Fruit fly (Drosophila melanogaster) whole organism, embryonic: ENCODE measurements around the gene Wbp2.
A peak's percentile ranks its signal among the peaks of the same experiment; 100 is the strongest.

Experiments
- Ada2b ChIP-seq: fragments of 200-800 bp; sonication (Bioruptor generic); IDR thresholded peaks from 2 replicates; pipeline ENCODE4 v1.3.6; 2022; ENCODE audit warnings: missing biosample characterization, missing genetic modification characterization
- BtbVII ChIP-seq: fragments of 200-800 bp; sonication (Bioruptor generic); optimal IDR thresholded peaks from 3 replicates; lab custom pipeline; 2017; ENCODE audit warnings: missing biosample characterization, mild to moderate bottlenecking, missing genetic modification characterization
- CG10267 ChIP-seq: fragments of 200-800 bp; sonication (Bioruptor generic); optimal IDR thresholded peaks from 2 replicates; lab custom pipeline; 2018; ENCODE audit warnings: missing biosample characterization, mild to moderate bottlenecking, missing genetic modification characterization, moderate library complexity
- CG11398 ChIP-seq: fragments of 200-800 bp; sonication (Bioruptor generic); optimal IDR thresholded peaks from 2 replicates; lab custom pipeline; 2016; ENCODE audit warnings: missing biosample characterization, missing genetic modification characterization
- CG12744 ChIP-seq: fragments of 200-800 bp; sonication (Bioruptor generic); optimal IDR thresholded peaks from 2 replicates; lab custom pipeline; 2016; ENCODE audit warnings: missing biosample characterization, missing genetic modification characterization
- CG14965 ChIP-seq: fragments of 200-800 bp; sonication (Bioruptor generic); optimal IDR thresholded peaks from 2 replicates; lab custom pipeline; 2016; ENCODE audit warnings: missing biosample characterization, missing genetic modification characterization, borderline replicate concordance
- CG15011 ChIP-seq: fragments of 200-800 bp; sonication (Bioruptor generic); optimal IDR thresholded peaks from 3 replicates; lab custom pipeline; 2018; ENCODE audit warnings: missing biosample characterization, mild to moderate bottlenecking, missing genetic modification characterization
- CG17361 ChIP-seq: fragments of 200-800 bp; sonication (Bioruptor generic); IDR thresholded peaks from 3 replicates; pipeline ENCODE4 v1.3.6; 2022; ENCODE audit warnings: missing biosample characterization, missing genetic modification characterization
- CG18262 ChIP-seq: fragments of 200-800 bp; optimal IDR thresholded peaks from 3 replicates; lab custom pipeline; 2019; ENCODE audit warnings: missing biosample characterization, mild to moderate bottlenecking, missing genetic modification characterization, moderate library complexity
- CG2129 ChIP-seq: fragments of 200-800 bp; sonication (Bioruptor generic); IDR thresholded peaks from 2 replicates; pipeline ENCODE4 v1.3.6; 2022; ENCODE audit warnings: missing biosample characterization, missing genetic modification characterization; ENCODE audit not compliant: partially characterized antibody
- CG2202 ChIP-seq: fragments of 200-800 bp; sonication (Bioruptor generic); optimal IDR thresholded peaks from 2 replicates; lab custom pipeline; 2018; ENCODE audit warnings: missing biosample characterization, mild to moderate bottlenecking, missing genetic modification characterization
- CG30020 ChIP-seq: fragments of 200-800 bp; optimal IDR thresholded peaks from 2 replicates; lab custom pipeline; 2019; ENCODE audit warnings: missing biosample characterization, mild to moderate bottlenecking, missing genetic modification characterization, moderate library complexity
- CG3065 ChIP-seq: fragments of 200-800 bp; sonication (Bioruptor generic); optimal IDR thresholded peaks from 2 replicates; lab custom pipeline; 2016; ENCODE audit warnings: missing biosample characterization, missing genetic modification characterization
- CG33557 ChIP-seq: fragments of 200-800 bp; sonication (Bioruptor generic); optimal IDR thresholded peaks from 2 replicates; lab custom pipeline; 2019; ENCODE audit warnings: missing biosample characterization, mild to moderate bottlenecking, missing genetic modification characterization, moderate library complexity
- CG4424 ChIP-seq: fragments of 200-800 bp; sonication (Bioruptor generic); optimal IDR thresholded peaks from 3 replicates; lab custom pipeline; 2016; ENCODE audit warnings: missing biosample characterization, missing genetic modification characterization
- CG4707 ChIP-seq: fragments of 200-800 bp; sonication (Bioruptor generic); optimal IDR thresholded peaks from 2 replicates; lab custom pipeline; 2018; ENCODE audit warnings: missing biosample characterization, mild to moderate bottlenecking, missing genetic modification characterization, moderate library complexity
- CG5180 ChIP-seq: fragments of 200-800 bp; sonication (Bioruptor generic); optimal IDR thresholded peaks from 3 replicates; lab custom pipeline; 2017; ENCODE audit warnings: missing biosample characterization, missing genetic modification characterization, mild to moderate bottlenecking, moderate library complexity, missing genetic modification reagents
- CG6272 ChIP-seq: fragments of 200-800 bp; sonication (Bioruptor generic); IDR thresholded peaks from 2 replicates; pipeline ENCODE4 v1.3.6; 2022; ENCODE audit warnings: missing biosample characterization, missing genetic modification characterization
- CG6689 ChIP-seq: fragments of 200-800 bp; sonication (Bioruptor generic); IDR thresholded peaks from 2 replicates; pipeline ENCODE4 v1.3.6; 2022; ENCODE audit warnings: missing biosample characterization, missing genetic modification characterization
- CG6813 ChIP-seq: fragments of 200-800 bp; sonication (Bioruptor generic); optimal IDR thresholded peaks from 2 replicates; lab custom pipeline; 2017; ENCODE audit warnings: missing biosample characterization, missing genetic modification characterization, mild to moderate bottlenecking, moderate library complexity, missing genetic modification reagents
- CG7372 ChIP-seq: fragments of 200-800 bp; sonication (Bioruptor generic); IDR thresholded peaks from 2 replicates; pipeline ENCODE4 v1.3.6; 2022; ENCODE audit warnings: missing biosample characterization, missing genetic modification characterization
- CG8478 ChIP-seq: fragments of >200 bp; optimal IDR thresholded peaks from 2 replicates; lab custom pipeline; 2018
- CG9215 ChIP-seq: fragments of 200-800 bp; sonication (Bioruptor generic); IDR thresholded peaks from 2 replicates; pipeline ENCODE4 v1.3.6; 2022; ENCODE audit warnings: missing biosample characterization, missing genetic modification characterization
- CG9797 ChIP-seq: fragments of 200-800 bp; sonication (Bioruptor generic); optimal IDR thresholded peaks from 3 replicates; lab custom pipeline; 2018; ENCODE audit warnings: missing biosample characterization, mild to moderate bottlenecking, missing genetic modification characterization
- Ets97D ChIP-seq: fragments of 200-800 bp; sonication (Bioruptor generic); optimal IDR thresholded peaks from 3 replicates; lab custom pipeline; 2016; ENCODE audit warnings: missing biosample characterization, missing genetic modification characterization
- Gug ChIP-seq: fragments of 200-800 bp; sonication (Bioruptor generic); IDR thresholded peaks from 4 replicates; pipeline ENCODE4 v1.3.6; 2022; ENCODE audit warnings: missing biosample characterization, missing genetic modification characterization
- H15 ChIP-seq: fragments of 200-800 bp; sonication (Bioruptor generic); IDR thresholded peaks from 3 replicates; pipeline ENCODE4 v1.3.6; 2022; ENCODE audit warnings: missing biosample characterization, missing genetic modification characterization
- H2.0 ChIP-seq: fragments of 200-800 bp; sonication (Bioruptor generic); IDR thresholded peaks from 2 replicates; pipeline ENCODE4 v1.3.6; 2022; ENCODE audit warnings: missing biosample characterization, missing genetic modification characterization
- HmgZ ChIP-seq: fragments of 200-800 bp; sonication (Bioruptor generic); optimal IDR thresholded peaks from 2 replicates; lab custom pipeline; 2018; ENCODE audit warnings: missing biosample characterization, mild to moderate bottlenecking, missing genetic modification characterization
- Hmx ChIP-seq: fragments of 200-800 bp; sonication (Bioruptor generic); optimal IDR thresholded peaks from 2 replicates; lab custom pipeline; 2016; ENCODE audit warnings: missing biosample characterization, missing genetic modification characterization
- Neu2 ChIP-seq: fragments of 200-800 bp; sonication (Bioruptor generic); optimal IDR thresholded peaks from 3 replicates; lab custom pipeline; 2016; ENCODE audit warnings: missing biosample characterization, missing genetic modification characterization, borderline replicate concordance
- Ravus ChIP-seq: fragments of 200-800 bp; sonication (Bioruptor generic); IDR thresholded peaks from 2 replicates; pipeline ENCODE4 v1.3.6; 2022; ENCODE audit warnings: missing biosample characterization, missing genetic modification characterization
- Ssrp ChIP-seq: fragments of 200-800 bp; sonication (Bioruptor generic); optimal IDR thresholded peaks from 2 replicates; lab custom pipeline; 2018; ENCODE audit warnings: missing biosample characterization, mild to moderate bottlenecking, missing genetic modification characterization, moderate library complexity
- Stat92E ChIP-seq, 3 experiments: fragments of >200 bp in 2 of 3; fragments of 200-800 bp in 1 of 3; sonication (Bioruptor generic) in 1 of 3; optimal IDR thresholded peaks; 2 replicates each; lab custom pipeline; 2017 to 2019; ENCODE audit warnings: missing biosample characterization in 3 of 3, missing genetic modification characterization in 3 of 3, mild to moderate bottlenecking in 1 of 3, moderate library complexity in 1 of 3
- abd-A ChIP-seq: fragments of 200-800 bp; sonication (Bioruptor generic); optimal IDR thresholded peaks from 3 replicates; lab custom pipeline; 2019; ENCODE audit warnings: missing biosample characterization, mild to moderate bottlenecking, missing genetic modification characterization, moderate library complexity
- ac ChIP-seq: fragments of 200-800 bp; sonication (Bioruptor generic); optimal IDR thresholded peaks from 3 replicates; lab custom pipeline; 2017; ENCODE audit warnings: missing biosample characterization, mild to moderate bottlenecking, missing genetic modification characterization
- chinmo ChIP-seq: fragments of 200-800 bp; sonication (Bioruptor generic); IDR thresholded peaks from 4 replicates; pipeline ENCODE4 v1.3.6; 2022; ENCODE audit warnings: missing biosample characterization, missing genetic modification characterization; ENCODE audit not compliant: partially characterized antibody
- chm ChIP-seq: fragments of 200-800 bp; sonication (Bioruptor generic); IDR thresholded peaks from 2 replicates; pipeline ENCODE4 v1.3.6; 2022; ENCODE audit warnings: missing biosample characterization, missing genetic modification characterization
- croc ChIP-seq: fragments of 200-800 bp; sonication (Bioruptor generic); conservative IDR thresholded peaks from 3 replicates; pipeline ENCODE4 v1.3.6; 2022; ENCODE audit warnings: missing biosample characterization, missing genetic modification characterization
- eve ChIP-seq, 2 experiments: fragments of >200 bp; optimal IDR thresholded peaks; 2 replicates each; lab custom pipeline; 2017; ENCODE audit warnings: missing biosample characterization in 2 of 2, missing genetic modification characterization in 2 of 2
- ftz-f1 ChIP-seq: fragments of 200-800 bp; sonication (Bioruptor generic); optimal IDR thresholded peaks from 2 replicates; lab custom pipeline; 2016; ENCODE audit warnings: missing biosample characterization, missing genetic modification characterization
- gce ChIP-seq: fragments of 200-800 bp; sonication (Bioruptor generic); IDR thresholded peaks from 3 replicates; pipeline ENCODE4 v1.3.6; 2022; ENCODE audit warnings: missing biosample characterization, missing genetic modification characterization
- jigr1 ChIP-seq: fragments of 200-800 bp; sonication (Bioruptor generic); IDR thresholded peaks from 3 replicates; pipeline ENCODE4 v1.3.6; 2022; ENCODE audit warnings: missing biosample characterization, missing genetic modification characterization
- mirr ChIP-seq: fragments of 200-800 bp; sonication (Bioruptor generic); optimal IDR thresholded peaks from 3 replicates; lab custom pipeline; 2018; ENCODE audit warnings: missing biosample characterization, mild to moderate bottlenecking, missing genetic modification characterization
- so ChIP-seq: fragments of 200-800 bp; sonication (Bioruptor generic); IDR thresholded peaks from 3 replicates; pipeline ENCODE4 v1.3.6; 2022; ENCODE audit warnings: missing biosample characterization, missing genetic modification characterization
- tin ChIP-seq: fragments of 200-800 bp; sonication (Bioruptor generic); optimal IDR thresholded peaks from 3 replicates; lab custom pipeline; 2016; ENCODE audit warnings: missing biosample characterization, missing genetic modification characterization
- tll ChIP-seq, 2 experiments: fragments of 200-800 bp in 1 of 2; fragments of >200 bp in 1 of 2; sonication (Bioruptor generic) in 1 of 2; optimal IDR thresholded peaks; 2 replicates each; lab custom pipeline; 2017 to 2019; ENCODE audit warnings: missing biosample characterization in 2 of 2, missing genetic modification characterization in 2 of 2, mild to moderate bottlenecking in 1 of 2, moderate library complexity in 1 of 2
- unc-4 ChIP-seq: fragments of 200-800 bp; sonication (Bioruptor generic); IDR thresholded peaks from 2 replicates; pipeline ENCODE4 v1.3.6; 2022; ENCODE audit warnings: missing biosample characterization, missing genetic modification characterization; ENCODE audit not compliant: partially characterized antibody

Wbp2 gene

DNA sequence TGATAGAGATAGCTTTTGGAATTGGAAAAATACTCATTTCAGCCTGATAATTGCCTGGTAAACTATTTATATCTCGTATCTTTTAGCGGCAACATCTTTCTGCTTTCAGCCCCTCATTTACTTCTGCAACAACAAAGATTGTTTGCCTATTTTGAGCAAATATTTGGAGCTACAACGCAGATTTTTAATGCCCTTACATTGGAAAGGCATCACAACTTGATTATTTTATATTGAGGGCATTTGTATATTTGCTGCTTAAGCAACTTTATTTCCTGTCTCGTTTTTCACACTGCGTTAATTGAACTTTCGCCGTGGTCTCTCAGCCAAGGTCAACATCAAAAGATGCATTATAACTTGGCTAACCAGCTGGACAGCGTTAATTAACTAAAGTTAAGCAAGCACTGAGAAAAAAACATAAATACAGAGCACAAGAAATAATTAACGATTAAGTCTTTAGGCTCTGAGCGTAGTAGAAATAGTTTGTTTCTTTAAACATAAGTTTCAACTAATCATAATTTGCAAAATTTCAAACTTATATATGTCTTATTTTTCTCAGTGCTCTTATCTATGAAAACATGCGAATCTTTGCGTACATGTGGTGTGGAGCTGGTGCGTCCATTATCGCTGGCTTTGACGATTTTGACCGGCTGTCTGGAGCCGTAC, 18.5 kb upstream of the Wbp2 start (continued):
- no peak for TF ChIP-seq so (GFP tag; lab: Robert Waterston, UW)
- no peak for TF ChIP-seq unc-4 (GFP tag; lab: Robert Waterston, UW)
- no peak for TF ChIP-seq ac (GFP tag; lab: Kevin White, UChicago)

DNA sequence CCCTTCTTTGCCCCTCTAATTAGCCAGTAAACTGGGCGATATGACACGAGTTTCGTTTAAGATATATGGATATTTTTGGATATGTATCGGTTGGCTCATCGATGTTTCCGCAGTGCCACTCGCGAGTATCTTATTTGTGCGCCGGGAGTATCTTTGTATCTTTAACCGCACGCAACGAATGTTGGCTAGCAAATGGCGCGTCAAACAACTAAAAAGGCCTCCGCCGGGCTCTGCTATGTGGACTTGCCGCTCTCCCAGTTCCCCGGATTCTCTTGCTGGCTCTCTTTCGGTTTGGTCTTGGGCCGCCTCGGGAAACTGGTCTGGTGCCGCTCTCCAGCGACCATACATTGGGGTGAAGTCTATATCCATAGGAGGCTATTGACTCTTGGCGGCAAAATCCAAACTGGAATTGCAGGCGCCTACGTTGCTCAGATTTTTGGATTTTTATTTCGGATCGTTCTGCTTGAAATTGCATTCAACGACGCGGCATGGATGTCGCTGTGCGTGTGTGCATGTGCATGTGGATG, 17.5 kb upstream of the Wbp2 start:
- TF ChIP-seq CG11398 (GFP tag; lab: Kevin White, UChicago) (no peak), CG4707 (GFP tag; lab: Kevin White, UChicago) (no peak), chinmo (GFP tag; lab: Robert Waterston, UW) (no peak; the same call in 3 of the 4 replicates), CG33557 (GFP tag; lab: Kevin White, UChicago) (no peak), CG10267 (tag; lab: Kevin White, UChicago) (no peak), CG17361 (no peak), jigr1 (GFP tag; lab: Robert Waterston, UW) (no peak), Hmx (GFP tag; lab: Kevin White, UChicago) (no peak), Stat92E (GFP tag; optimal IDR thresholded peaks at IDR 0.05; lab: Kevin White, UChicago) (peak in 1 of 3 experiments; percentile 23), Ravus (GFP tag; lab: Robert Waterston, UW) (no peak), croc (GFP tag; lab: Robert Waterston, UW) (no peak), CG7372 (no peak), CG9797 (no peak), Gug (GFP tag; lab: Robert Waterston, UW) (no peak), CG15011 (GFP tag; lab: Kevin White, UChicago) (no peak), CG5180 (GFP tag; lab: Kevin White, UChicago) (peak; percentile 89), CG3065 (GFP tag; lab: Kevin White, UChicago) (no peak), CG8478 (lab: Kevin White, UChicago) (no peak), CG2202 (no peak), ftz-f1 (no peak), HmgZ (no peak), CG14965 (no peak), CG18262 (tag; lab: Kevin White, UChicago) (no peak), mirr (GFP tag; lab: Kevin White, UChicago) (peak; percentile 20), Ada2b (no peak), tll (GFP tag; optimal IDR thresholded peaks at IDR 0.05; lab: Kevin White, UChicago) (no peak), CG2129 (GFP tag; lab: Robert Waterston, UW) (no peak), tin (GFP tag; lab: Kevin White, UChicago) (no peak), CG6813 (no peak), chm (GFP tag; lab: Robert Waterston, UW) (no peak), BtbVII (GFP tag; lab: Kevin White, UChicago) (peak; percentile 8), eve (GFP tag; optimal IDR thresholded peaks at IDR 0.05; lab: Kevin White, UChicago) (no peak), CG9215 (no peak), Neu2 (GFP tag; lab: Kevin White, UChicago) (no peak), CG4424 (no peak), CG30020 (tag; lab: Kevin White, UChicago) (no peak), abd-A (tag; lab: Kevin White, UChicago) (peak; percentile 44), CG6689 (GFP tag; lab: Robert Waterston, UW) (no peak), CG6272 (GFP tag; lab: Robert Waterston, UW) (no peak), Ets97D (GFP tag; lab: Kevin White, UChicago) (no peak), gce (no peak), H2.0 (GFP tag; lab: Robert Waterston, UW) (no peak), Ssrp (tag; lab: Kevin White, UChicago) (no peak), H15 (GFP tag; lab: Robert Waterston, UW) (no peak), CG12744 (GFP tag; lab: Kevin White, UChicago) (no peak)
